Worm (Caenorhabditis elegans): Measurements from ENCODE around the gene W06G6.2.

The W06G6.2 gene

DNA sequence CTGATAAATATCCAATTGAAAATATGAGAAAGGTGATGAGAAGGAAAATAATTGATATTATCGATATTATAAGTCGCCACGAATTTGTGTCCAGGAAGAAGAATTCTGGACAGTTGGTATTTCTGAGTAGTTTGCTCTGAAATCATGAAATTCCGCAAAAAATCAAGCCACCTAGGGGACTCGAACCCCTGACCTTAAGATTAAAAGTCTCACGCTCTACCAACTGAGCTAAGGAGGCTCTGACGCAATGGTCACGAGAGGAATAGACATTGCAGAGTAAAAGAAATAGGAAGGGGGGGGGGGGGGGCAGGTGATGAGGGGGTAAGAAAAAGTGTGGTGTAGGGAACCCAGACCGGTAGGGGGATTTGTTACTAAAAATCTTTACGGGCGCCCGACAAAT lies 7.2 kb upstream of the W06G6.2 start:
- TF ChIP-seq nhr-237 (tag; optimal IDR thresholded peaks at IDR 0.05) (no peak), drap-1 (GFP tag; optimal IDR thresholded peaks at IDR 0.05) (peak; percentile 47), sptf-1 (tag; optimal IDR thresholded peaks at IDR 0.05) (peak; percentile 75), snpc-4 (tag; optimal IDR thresholded peaks at IDR 0.05) (no peak), ces-1 (GFP tag; optimal IDR thresholded peaks at IDR 0.05) (no peak), M03D4.4 (tag; optimal IDR thresholded peaks at IDR 0.05) (peak; percentile 66), mls-2 (tag; optimal IDR thresholded peaks at IDR 0.05) (peak; percentile 14), ceh-43 (GFP tag; optimal IDR thresholded peaks at IDR 0.05) (no peak), nhr-76 (tag; optimal IDR thresholded peaks at IDR 0.05) (no peak), sem-2 (GFP tag; optimal IDR thresholded peaks at IDR 0.05) (peak; percentile 36), unc-39 (tag; optimal IDR thresholded peaks at IDR 0.05) (no peak), lin-13 (tag; optimal IDR thresholded peaks at IDR 0.05) (no peak), flh-1 (GFP tag; optimal IDR thresholded peaks at IDR 0.05) (peak; percentile 17), elt-1 (tag; optimal IDR thresholded peaks at IDR 0.05; ENCODE audit: borderline replicate concordance, insufficient read depth) (no peak), hlh-1 (tag; optimal IDR thresholded peaks at IDR 0.05) (peak; percentile 3), ceh-83 (GFP tag; optimal IDR thresholded peaks at IDR 0.05) (no peak), cnd-1 (tag; optimal IDR thresholded peaks at IDR 0.05) (peak; percentile 51)

- no peak for TF ChIP-seq ztf-11 (tag; optimal IDR thresholded peaks at IDR 0.05)
- TF ChIP-seq sptf-1 (tag; optimal IDR thresholded peaks at IDR 0.05), result no peak
- TF ChIP-seq elt-3 (tag; optimal IDR thresholded peaks at IDR 0.05), result no peak
- TF ChIP-seq nhr-237 (tag; optimal IDR thresholded peaks at IDR 0.05), result no peak
- no peak for TF ChIP-seq mls-2 (tag; optimal IDR thresholded peaks at IDR 0.05)
- no peak for TF ChIP-seq blmp-1 (tag; optimal IDR thresholded peaks at IDR 0.05)
- no peak for TF ChIP-seq ceh-83 (GFP tag; optimal IDR thresholded peaks at IDR 0.05)
- TF ChIP-seq nhr-12 (tag; optimal IDR thresholded peaks at IDR 0.05), result no peak
Measured at ce11 chrV:16622754-16623261, 6.3 kb upstream of the W06G6.2 start, which contains the start of gene Y70C5A.2. TSS of gene Y70C5A.2 (minus strand) at chrV:16623211.

- TF ChIP-seq tbx-8 (GFP tag; optimal IDR thresholded peaks at IDR 0.05) (no peak), hlh-1 (tag; optimal IDR thresholded peaks at IDR 0.05) (no peak), sem-2 (GFP tag; optimal IDR thresholded peaks at IDR 0.05) (no peak), mab-5 (tag; optimal IDR thresholded peaks at IDR 0.05) (no peak), lin-13 (tag; optimal IDR thresholded peaks at IDR 0.05) (no peak), elt-1 (tag; optimal IDR thresholded peaks at IDR 0.05; ENCODE audit: borderline replicate concordance, insufficient read depth) (no peak), mls-2 (tag; optimal IDR thresholded peaks at IDR 0.05) (no peak), lin-32 (GFP tag; optimal IDR thresholded peaks at IDR 0.05) (no peak), ceh-43 (GFP tag; optimal IDR thresholded peaks at IDR 0.05) (no peak), bed-3 (GFP tag; optimal IDR thresholded peaks at IDR 0.05) (no peak)
Measured at ce11 chrV:16627962-16628361, 1.1 kb upstream of the W06G6.2 start, which contains the start of gene oac-53. TSS of gene oac-53 (minus strand) at chrV:16627970.

DNA sequence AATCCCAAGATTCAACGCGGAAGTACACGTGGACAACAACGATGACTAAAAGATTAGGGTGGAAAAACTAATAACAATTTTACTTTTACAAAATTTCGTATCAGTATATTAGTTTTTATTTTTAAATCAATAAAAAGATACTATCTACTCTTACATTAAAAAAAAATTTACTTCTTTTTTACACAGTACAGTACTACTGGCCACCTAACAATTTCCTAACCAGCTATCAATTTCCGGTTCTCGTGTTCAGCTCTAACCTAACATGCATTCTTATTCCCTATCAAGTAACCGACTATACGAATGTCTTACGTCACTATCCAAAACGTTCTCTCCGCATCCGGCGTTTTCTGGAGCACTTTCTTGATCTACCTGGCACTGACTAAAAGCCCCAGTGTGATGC lies 509 bp downstream of the W06G6.2 start, which contains the start of gene srd-21:
TSS of gene srd-21 (plus strand) at position 301 of the 400 bp plus-strand sequence.
- no peak for TF ChIP-seq nhr-12 (tag; optimal IDR thresholded peaks at IDR 0.05)
- TF ChIP-seq nhr-237 (tag; optimal IDR thresholded peaks at IDR 0.05), result no peak
- TF ChIP-seq lin-32 (GFP tag; optimal IDR thresholded peaks at IDR 0.05), result no peak
- no peak for TF ChIP-seq ceh-83 (GFP tag; optimal IDR thresholded peaks at IDR 0.05)
- no peak for TF ChIP-seq tbx-8 (GFP tag; optimal IDR thresholded peaks at IDR 0.05)
- no peak for TF ChIP-seq ceh-43 (GFP tag; optimal IDR thresholded peaks at IDR 0.05)

DNA sequence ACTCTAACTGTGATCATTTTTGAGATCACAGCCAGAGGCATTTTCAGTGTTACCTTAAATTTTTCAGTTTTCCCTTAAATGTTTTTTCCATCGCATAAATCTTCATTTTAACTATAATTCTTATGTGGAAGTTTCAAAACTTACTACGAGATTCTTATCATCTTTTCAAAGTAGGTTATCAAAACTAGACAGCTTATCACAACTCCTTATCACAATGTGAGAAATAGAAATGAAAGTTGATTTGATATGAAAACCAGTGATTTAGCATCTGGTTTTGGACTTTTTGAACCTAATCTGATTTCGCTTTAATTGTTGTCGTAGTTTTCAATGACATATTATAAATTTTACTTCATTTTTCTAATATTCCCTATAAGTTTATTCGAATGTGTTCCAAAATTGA lies 6.8 kb downstream of the W06G6.2 start, which contains the start of gene mltn-11:
TSS of gene mltn-11 (plus strand) at position 276 of the 400 bp plus-strand sequence.
- TF ChIP-seq unc-39 (tag; optimal IDR thresholded peaks at IDR 0.05) (no peak), ztf-11 (tag; optimal IDR thresholded peaks at IDR 0.05) (no peak), drap-1 (GFP tag; optimal IDR thresholded peaks at IDR 0.05) (no peak), lin-32 (GFP tag; optimal IDR thresholded peaks at IDR 0.05) (no peak), nhr-76 (tag; optimal IDR thresholded peaks at IDR 0.05) (no peak), elt-3 (tag; optimal IDR thresholded peaks at IDR 0.05) (no peak), M03D4.4 (tag; optimal IDR thresholded peaks at IDR 0.05) (no peak), hlh-1 (tag; optimal IDR thresholded peaks at IDR 0.05) (no peak), nhr-237 (tag; optimal IDR thresholded peaks at IDR 0.05) (no peak), pha-4 (tag; optimal IDR thresholded peaks at IDR 0.05) (no peak), nhr-28 (tag; optimal IDR thresholded peaks at IDR 0.05) (no peak), mep-1 (tag; optimal IDR thresholded peaks at IDR 0.05) (no peak)

DNA sequence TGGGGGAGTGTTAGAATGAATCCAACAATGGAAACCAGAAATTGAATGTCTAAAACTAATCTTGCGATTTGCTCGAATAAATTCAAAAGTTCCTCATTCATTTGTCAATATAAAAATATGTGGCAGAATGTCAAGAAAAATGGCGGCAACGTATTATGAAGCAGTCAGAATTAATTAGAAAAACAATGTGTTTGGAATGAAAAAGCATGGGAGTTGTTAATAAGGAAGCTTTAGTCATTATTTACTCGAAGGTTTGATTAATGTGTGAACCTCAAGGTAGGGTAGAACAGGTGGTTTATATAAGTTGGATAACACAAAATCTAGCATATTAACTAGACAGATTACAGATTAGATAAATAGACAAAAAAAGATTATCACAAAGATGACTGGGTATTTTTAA lies 9.1 kb downstream of the W06G6.2 start, which contains the start of gene srw-76:
TSS of gene srw-76 (minus strand) at position 101 of the 400 bp plus-strand sequence.
- no peak for TF ChIP-seq blmp-1 (tag; optimal IDR thresholded peaks at IDR 0.05)
- no peak for TF ChIP-seq mls-2 (tag; optimal IDR thresholded peaks at IDR 0.05)
